Worm (Caenorhabditis elegans): ENCODE data around the gene T28C6.7.

The T28C6.7 gene

DNA sequence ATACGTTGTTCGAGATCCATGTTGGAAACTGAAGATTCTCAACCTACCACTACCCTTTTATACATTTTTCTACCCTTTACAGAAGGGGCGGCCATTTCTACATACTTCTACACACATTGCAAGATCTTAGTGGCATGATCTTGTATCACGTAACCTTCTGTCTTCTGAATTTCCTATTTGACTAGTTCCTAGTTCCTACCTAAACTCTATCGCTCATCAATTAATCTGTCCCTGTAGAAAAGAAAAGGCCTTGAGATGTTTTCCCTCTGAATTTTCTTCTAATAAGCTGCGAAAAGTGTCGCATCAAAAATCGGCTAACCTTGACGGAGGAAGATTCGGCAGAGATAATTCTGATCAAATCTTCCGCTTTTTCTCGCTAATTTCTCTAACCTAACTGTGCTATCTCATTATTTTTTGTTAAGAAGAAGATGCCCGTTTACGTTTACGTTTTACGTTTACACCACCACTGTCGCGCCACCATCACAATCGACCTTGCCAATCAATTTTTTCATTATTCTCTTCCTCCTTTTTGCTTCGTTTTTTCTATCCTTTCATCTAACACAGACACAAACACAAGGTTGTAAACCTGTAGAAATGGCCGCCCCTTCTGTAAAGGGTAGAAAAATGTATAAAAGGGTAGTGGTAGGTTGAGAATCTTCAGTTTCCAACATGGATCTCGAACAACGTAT, 3.3 kb upstream of the T28C6.7 start, which contains the start of the genes col-117 and col-3:
Gene col-117 (minus strand): TSS at position 51 of the 689 bp plus-strand sequence.
Gene col-3 (plus strand): TSS at position 639 of the 689 bp plus-strand sequence.
- TF ChIP-seq blmp-1 (tag; optimal IDR thresholded peaks at IDR 0.05) (no peak), unc-39 (tag; optimal IDR thresholded peaks at IDR 0.05) (no peak), ham-2 (GFP tag; optimal IDR thresholded peaks at IDR 0.05) (peak; percentile 72), elt-1 (tag; optimal IDR thresholded peaks at IDR 0.05; ENCODE audit: borderline replicate concordance, insufficient read depth) (peak; percentile 77), lin-32 (GFP tag; optimal IDR thresholded peaks at IDR 0.05) (no peak), ces-1 (GFP tag; optimal IDR thresholded peaks at IDR 0.05) (no peak)

ce11 chrIV:8825997-8826605, 1.5 kb upstream of the T28C6.7 start:
- TF ChIP-seq flh-1 (GFP tag; optimal IDR thresholded peaks at IDR 0.05) (no peak), lin-13 (tag; optimal IDR thresholded peaks at IDR 0.05) (no peak), unc-39 (tag; optimal IDR thresholded peaks at IDR 0.05) (no peak), nhr-237 (tag; optimal IDR thresholded peaks at IDR 0.05) (no peak), drap-1 (GFP tag; optimal IDR thresholded peaks at IDR 0.05) (no peak), unc-120 (tag; optimal IDR thresholded peaks at IDR 0.05; ENCODE audit: poor library complexity, severe bottlenecking) (no peak), ztf-11 (tag; optimal IDR thresholded peaks at IDR 0.05) (no peak), nhr-28 (tag; optimal IDR thresholded peaks at IDR 0.05) (no peak), lin-32 (GFP tag; optimal IDR thresholded peaks at IDR 0.05) (no peak), elt-1 (tag; optimal IDR thresholded peaks at IDR 0.05; ENCODE audit: borderline replicate concordance, insufficient read depth) (no peak), nhr-12 (tag; optimal IDR thresholded peaks at IDR 0.05) (no peak), snpc-4 (tag; optimal IDR thresholded peaks at IDR 0.05) (no peak), M03D4.4 (tag; optimal IDR thresholded peaks at IDR 0.05) (no peak), elt-3 (tag; optimal IDR thresholded peaks at IDR 0.05) (no peak)

ce11 chrIV:8826606-8827000, 997 bp upstream of the T28C6.7 start:
- TF ChIP-seq unc-120 (tag; optimal IDR thresholded peaks at IDR 0.05; ENCODE audit: poor library complexity, severe bottlenecking): peak; percentile 9
- TF ChIP-seq sptf-1 (tag; optimal IDR thresholded peaks at IDR 0.05): no peak
- TF ChIP-seq mab-5 (tag; optimal IDR thresholded peaks at IDR 0.05): no peak

ce11 chrIV:8830591-8830990, 3.0 kb downstream of the T28C6.7 start, which contains the start of gene T28C6.8:
TSS of gene T28C6.8 (minus strand) at chrIV:8830727.
- no peak for TF ChIP-seq elt-1 (tag; optimal IDR thresholded peaks at IDR 0.05; ENCODE audit: borderline replicate concordance, insufficient read depth)
- TF ChIP-seq ceh-83 (GFP tag; optimal IDR thresholded peaks at IDR 0.05): no peak
- no peak for TF ChIP-seq zip-8 (tag; optimal IDR thresholded peaks at IDR 0.05)
- no peak for TF ChIP-seq pha-4 (tag; optimal IDR thresholded peaks at IDR 0.05)
- TF ChIP-seq nhr-28 (tag; optimal IDR thresholded peaks at IDR 0.05): no peak
- no peak for TF ChIP-seq lin-32 (GFP tag; optimal IDR thresholded peaks at IDR 0.05)
- no peak for TF ChIP-seq unc-120 (tag; optimal IDR thresholded peaks at IDR 0.05; ENCODE audit: poor library complexity, severe bottlenecking)

- TF ChIP-seq lsy-2 (tag; optimal IDR thresholded peaks at IDR 0.05): no peak
- no peak for TF ChIP-seq bed-3 (GFP tag; optimal IDR thresholded peaks at IDR 0.05)
- TF ChIP-seq lin-13 (tag; optimal IDR thresholded peaks at IDR 0.05): no peak
- no peak for TF ChIP-seq mab-5 (tag; optimal IDR thresholded peaks at IDR 0.05)
Measured at ce11 chrIV:8840161-8840765, 12.7 kb downstream of the T28C6.7 start, which contains the start of the genes T28C6.11 and T11B7.1. TSS of gene T28C6.11 (minus strand) at chrIV:8840261. TSS of gene T11B7.1 (plus strand) at chrIV:8840715.

- TF ChIP-seq snpc-4 (tag; optimal IDR thresholded peaks at IDR 0.05): no peak
- no peak for TF ChIP-seq zip-8 (tag; optimal IDR thresholded peaks at IDR 0.05)
- TF ChIP-seq ham-2 (GFP tag; optimal IDR thresholded peaks at IDR 0.05): no peak
- no peak for TF ChIP-seq flh-1 (GFP tag; optimal IDR thresholded peaks at IDR 0.05)
- no peak for TF ChIP-seq mep-1 (tag; optimal IDR thresholded peaks at IDR 0.05)
- TF ChIP-seq nhr-12 (tag; optimal IDR thresholded peaks at IDR 0.05): no peak
- TF ChIP-seq unc-39 (tag; optimal IDR thresholded peaks at IDR 0.05): no peak
- TF ChIP-seq sem-2 (GFP tag; optimal IDR thresholded peaks at IDR 0.05): no peak
- no peak for TF ChIP-seq sptf-1 (tag; optimal IDR thresholded peaks at IDR 0.05)
- TF ChIP-seq ceh-83 (GFP tag; optimal IDR thresholded peaks at IDR 0.05): no peak
- TF ChIP-seq lin-32 (GFP tag; optimal IDR thresholded peaks at IDR 0.05): no peak
- TF ChIP-seq M03D4.4 (tag; optimal IDR thresholded peaks at IDR 0.05): no peak
- no peak for TF ChIP-seq ceh-43 (GFP tag; optimal IDR thresholded peaks at IDR 0.05)
- no peak for TF ChIP-seq tbx-8 (GFP tag; optimal IDR thresholded peaks at IDR 0.05)
- no peak for TF ChIP-seq ces-1 (GFP tag; optimal IDR thresholded peaks at IDR 0.05)
- TF ChIP-seq nhr-76 (tag; optimal IDR thresholded peaks at IDR 0.05): no peak
- no peak for TF ChIP-seq nhr-237 (tag; optimal IDR thresholded peaks at IDR 0.05)
Measured at ce11 chrIV:8844457-8844856, 16.9 kb downstream of the T28C6.7 start, which contains the start of gene T11B7.2. TSS of gene T11B7.2 (minus strand) at chrIV:8844557.
